Fruit fly (Drosophila melanogaster) whole organism, embryonic: Measurements from ENCODE around the gene CG4586.
A peak's percentile ranks its signal among the peaks of the same experiment; 100 is the strongest.

ENCODE experiments used
- Atf3 ChIP-seq: fragments of 200-800 bp; sonication (Bioruptor generic); optimal IDR thresholded peaks from 3 replicates; lab custom pipeline; 2016; ENCODE audit warnings: missing biosample characterization, missing genetic modification characterization
- B-H1 ChIP-seq: fragments of 200-800 bp; sonication (Bioruptor generic); IDR thresholded peaks from 3 replicates; pipeline ENCODE4 v1.3.6; 2022; ENCODE audit warnings: missing biosample characterization, missing genetic modification characterization
- CG10209 ChIP-seq: fragments of 200-800 bp; sonication (Bioruptor generic); optimal IDR thresholded peaks from 3 replicates; lab custom pipeline; 2017; ENCODE audit warnings: missing biosample characterization, mild to moderate bottlenecking, missing genetic modification characterization, missing genetic modification reagents
- CG11456 ChIP-seq: fragments of 200-800 bp; sonication (Bioruptor generic); IDR thresholded peaks from 3 replicates; pipeline ENCODE4 v1.3.6; 2022; ENCODE audit warnings: missing biosample characterization, missing genetic modification characterization
- CG11504 ChIP-seq: fragments of 200-800 bp; sonication (Bioruptor generic); optimal IDR thresholded peaks from 3 replicates; lab custom pipeline; 2019; ENCODE audit warnings: missing biosample characterization, mild to moderate bottlenecking, missing genetic modification characterization, moderate library complexity
- CG12942 ChIP-seq: fragments of 200-800 bp; sonication (Bioruptor generic); optimal IDR thresholded peaks from 3 replicates; lab custom pipeline; 2016; ENCODE audit warnings: missing biosample characterization, missing genetic modification characterization
- CG13624 ChIP-seq: fragments of 200-800 bp; sonication (Bioruptor generic); optimal IDR thresholded peaks from 2 replicates; lab custom pipeline; 2016; ENCODE audit warnings: missing biosample characterization, missing genetic modification characterization
- CG2875 ChIP-seq: fragments of 200-800 bp; sonication (Bioruptor generic); optimal IDR thresholded peaks from 2 replicates; lab custom pipeline; 2017; ENCODE audit warnings: missing biosample characterization, mild to moderate bottlenecking, missing genetic modification characterization, missing genetic modification reagents
- CG30020 ChIP-seq: fragments of 200-800 bp; optimal IDR thresholded peaks from 2 replicates; lab custom pipeline; 2019; ENCODE audit warnings: missing biosample characterization, mild to moderate bottlenecking, missing genetic modification characterization, moderate library complexity
- CG30403 ChIP-seq: fragments of 200-800 bp; sonication (Bioruptor generic); optimal IDR thresholded peaks from 3 replicates; lab custom pipeline; 2016; ENCODE audit warnings: missing biosample characterization, missing genetic modification characterization
- CG30431 ChIP-seq: fragments of 200-800 bp; sonication (Bioruptor generic); optimal IDR thresholded peaks from 2 replicates; lab custom pipeline; 2017; ENCODE audit warnings: missing biosample characterization, missing genetic modification characterization
- CG32767 ChIP-seq: fragments of 200-800 bp; sonication (Bioruptor generic); IDR thresholded peaks from 2 replicates; pipeline ENCODE4 v1.3.6; 2022; ENCODE audit warnings: missing biosample characterization, missing genetic modification characterization
- CG3838 ChIP-seq: fragments of 200-800 bp; sonication (Bioruptor generic); optimal IDR thresholded peaks from 3 replicates; lab custom pipeline; 2016; ENCODE audit warnings: missing biosample characterization, missing genetic modification characterization
- CG4404 ChIP-seq: fragments of 200-800 bp; sonication (Bioruptor generic); IDR thresholded peaks from 2 replicates; pipeline ENCODE4 v1.3.6; 2022; ENCODE audit warnings: missing biosample characterization, missing genetic modification characterization
- CG6254 ChIP-seq: fragments of 200-800 bp; sonication (Bioruptor generic); optimal IDR thresholded peaks from 3 replicates; lab custom pipeline; 2017; ENCODE audit warnings: mild to moderate bottlenecking, missing biosample characterization, missing genetic modification reagents, missing genetic modification characterization
- CG7357 ChIP-seq: fragments of 200-800 bp; sonication (Bioruptor generic); IDR thresholded peaks from 3 replicates; pipeline ENCODE4 v1.3.6; 2022; ENCODE audit warnings: missing biosample characterization, missing genetic modification characterization
- CG7372 ChIP-seq: fragments of 200-800 bp; sonication (Bioruptor generic); IDR thresholded peaks from 2 replicates; pipeline ENCODE4 v1.3.6; 2022; ENCODE audit warnings: missing biosample characterization, missing genetic modification characterization
- CG7928 ChIP-seq: fragments of 200-800 bp; sonication (Bioruptor generic); optimal IDR thresholded peaks from 2 replicates; lab custom pipeline; 2017; ENCODE audit warnings: missing biosample characterization, mild to moderate bottlenecking, missing genetic modification characterization
- CG8765 ChIP-seq: fragments of 200-800 bp; sonication (Bioruptor generic); IDR thresholded peaks from 2 replicates; pipeline ENCODE4 v1.3.6; 2022; ENCODE audit warnings: missing biosample characterization, missing genetic modification characterization
- CG9215 ChIP-seq: fragments of 200-800 bp; sonication (Bioruptor generic); IDR thresholded peaks from 2 replicates; pipeline ENCODE4 v1.3.6; 2022; ENCODE audit warnings: missing biosample characterization, missing genetic modification characterization
- Camta ChIP-seq: fragments of 200-800 bp; sonication (Bioruptor generic); optimal IDR thresholded peaks from 2 replicates; lab custom pipeline; 2016; ENCODE audit warnings: missing biosample characterization, missing genetic modification characterization
- D ChIP-seq, 2 experiments: fragments of 200-800 bp in 1 of 2; fragments of >200 bp in 1 of 2; sonication (Bioruptor generic) in 1 of 2; optimal IDR thresholded peaks; 2 replicates in 1 of 2; 3 replicates in 1 of 2; lab custom pipeline; 2017; ENCODE audit warnings: mild to moderate bottlenecking in 1 of 2, missing biosample characterization in 1 of 2, missing genetic modification characterization in 1 of 2, missing genetic modification reagents in 1 of 2
- Dll ChIP-seq: fragments of 200-800 bp; sonication (Bioruptor generic); IDR thresholded peaks from 4 replicates; pipeline ENCODE4 v1.3.6; 2022; ENCODE audit warnings: missing biosample characterization, missing genetic modification characterization; ENCODE audit not compliant: partially characterized antibody
- Fer1 ChIP-seq: fragments of 200-800 bp; sonication (Bioruptor generic); optimal IDR thresholded peaks from 2 replicates; lab custom pipeline; 2017; ENCODE audit warnings: missing biosample characterization, mild to moderate bottlenecking, missing genetic modification characterization
- Gug ChIP-seq: fragments of 200-800 bp; sonication (Bioruptor generic); IDR thresholded peaks from 4 replicates; pipeline ENCODE4 v1.3.6; 2022; ENCODE audit warnings: missing biosample characterization, missing genetic modification characterization
- HLH3B ChIP-seq: fragments of 200-800 bp; sonication (Bioruptor generic); IDR thresholded peaks from 2 replicates; pipeline ENCODE4 v1.3.6; 2022; ENCODE audit warnings: missing biosample characterization, missing genetic modification characterization
- HLH4C ChIP-seq: fragments of 200-800 bp; sonication (Bioruptor generic); IDR thresholded peaks from 3 replicates; pipeline ENCODE4 v1.3.6; 2022; ENCODE audit warnings: missing biosample characterization, missing genetic modification characterization; ENCODE audit not compliant: partially characterized antibody
- Hmx ChIP-seq: fragments of 200-800 bp; sonication (Bioruptor generic); optimal IDR thresholded peaks from 2 replicates; lab custom pipeline; 2016; ENCODE audit warnings: missing biosample characterization, missing genetic modification characterization
- Oli ChIP-seq: fragments of 200-800 bp; sonication (Bioruptor generic); optimal IDR thresholded peaks from 2 replicates; lab custom pipeline; 2018; ENCODE audit warnings: missing biosample characterization, mild to moderate bottlenecking, missing genetic modification characterization, moderate library complexity
- ap ChIP-seq: fragments of 200-800 bp; sonication (Bioruptor generic); IDR thresholded peaks from 2 replicates; pipeline ENCODE4 v1.3.6; 2022; ENCODE audit warnings: missing biosample characterization, missing genetic modification characterization
- ato ChIP-seq: fragments of 200-800 bp; sonication (Bioruptor generic); IDR thresholded peaks from 2 replicates; pipeline ENCODE4 v1.3.6; 2022; ENCODE audit warnings: missing biosample characterization, missing genetic modification characterization; ENCODE audit not compliant: partially characterized antibody
- bowl ChIP-seq: fragments of 200-800 bp; sonication (Bioruptor generic); IDR thresholded peaks from 2 replicates; pipeline ENCODE4 v1.3.6; 2022; ENCODE audit warnings: missing biosample characterization, missing genetic modification characterization
- br ChIP-seq: fragments of >200 bp; optimal IDR thresholded peaks from 2 replicates; lab custom pipeline; 2017
- bsh ChIP-seq, 2 experiments: fragments of 200-800 bp; sonication (Bioruptor generic); optimal IDR thresholded peaks; 2 replicates each; lab custom pipeline; 2017 to 2018; ENCODE audit warnings: mild to moderate bottlenecking in 2 of 2, missing biosample characterization in 2 of 2, missing genetic modification characterization in 2 of 2, moderate library complexity in 1 of 2
- crol ChIP-seq: fragments of 200-800 bp; sonication (Bioruptor generic); IDR thresholded peaks from 2 replicates; pipeline ENCODE4 v1.3.6; 2022; ENCODE audit warnings: missing biosample characterization, missing genetic modification characterization
- dmrt11E ChIP-seq: fragments of 200-800 bp; sonication (Bioruptor generic); optimal IDR thresholded peaks from 3 replicates; lab custom pipeline; 2018; ENCODE audit warnings: missing biosample characterization, mild to moderate bottlenecking, missing genetic modification characterization, moderate library complexity
- eve ChIP-seq, 2 experiments: fragments of >200 bp; optimal IDR thresholded peaks; 2 replicates each; lab custom pipeline; 2017; ENCODE audit warnings: missing biosample characterization in 2 of 2, missing genetic modification characterization in 2 of 2
- eyg ChIP-seq: fragments of 200-800 bp; sonication (Bioruptor generic); optimal IDR thresholded peaks from 3 replicates; lab custom pipeline; 2016; ENCODE audit warnings: missing biosample characterization, missing genetic modification characterization
- gem ChIP-seq: fragments of 200-800 bp; sonication (Bioruptor generic); optimal IDR thresholded peaks from 2 replicates; lab custom pipeline; 2019; ENCODE audit warnings: missing biosample characterization, mild to moderate bottlenecking, missing genetic modification characterization, moderate library complexity
- grau ChIP-seq: fragments of 200-800 bp; optimal IDR thresholded peaks from 3 replicates; lab custom pipeline; 2019; ENCODE audit warnings: missing biosample characterization, mild to moderate bottlenecking, missing genetic modification characterization, moderate library complexity
- ind ChIP-seq: fragments of 200-800 bp; sonication (Bioruptor generic); optimal IDR thresholded peaks from 3 replicates; lab custom pipeline; 2016; ENCODE audit warnings: missing biosample characterization, missing genetic modification characterization
- jing ChIP-seq: fragments of 200-800 bp; sonication (Bioruptor generic); optimal IDR thresholded peaks from 2 replicates; lab custom pipeline; 2018; ENCODE audit warnings: missing biosample characterization, mild to moderate bottlenecking, missing genetic modification characterization
- lab ChIP-seq: fragments of 200-800 bp; sonication (Bioruptor generic); optimal IDR thresholded peaks from 3 replicates; lab custom pipeline; 2017; ENCODE audit warnings: missing biosample characterization, missing genetic modification characterization, mild to moderate bottlenecking, moderate library complexity, missing genetic modification reagents
- pb ChIP-seq: fragments of 200-800 bp; sonication (Bioruptor generic); optimal IDR thresholded peaks from 3 replicates; lab custom pipeline; 2016; ENCODE audit warnings: missing biosample characterization, missing genetic modification characterization
- run ChIP-seq: fragments of 200-800 bp; sonication (Bioruptor generic); optimal IDR thresholded peaks from 3 replicates; lab custom pipeline; 2018; ENCODE audit warnings: missing biosample characterization, mild to moderate bottlenecking, missing genetic modification characterization
- sr ChIP-seq: fragments of 200-800 bp; sonication (Bioruptor generic); IDR thresholded peaks from 3 replicates; pipeline ENCODE4 v1.3.6; 2022; ENCODE audit warnings: missing biosample characterization, missing genetic modification characterization
- tup ChIP-seq: fragments of 200-800 bp; sonication (Bioruptor generic); optimal IDR thresholded peaks from 2 replicates; lab custom pipeline; 2016; ENCODE audit warnings: missing biosample characterization, mild to moderate bottlenecking, missing genetic modification characterization, moderate library complexity
- unc-4 ChIP-seq: fragments of 200-800 bp; sonication (Bioruptor generic); IDR thresholded peaks from 2 replicates; pipeline ENCODE4 v1.3.6; 2022; ENCODE audit warnings: missing biosample characterization, missing genetic modification characterization; ENCODE audit not compliant: partially characterized antibody
- unpg ChIP-seq: fragments of 200-800 bp; sonication (Bioruptor generic); optimal IDR thresholded peaks from 3 replicates; lab custom pipeline; 2018; ENCODE audit warnings: missing biosample characterization, mild to moderate bottlenecking, missing genetic modification characterization, moderate library complexity
- zfh1 ChIP-seq: fragments of 200-800 bp; sonication (Bioruptor generic); IDR thresholded peaks from 3 replicates; pipeline ENCODE4 v1.3.6; 2022; ENCODE audit warnings: missing biosample characterization, missing genetic modification characterization

CG4586 gene

dm6 chrX:6993753-6994152, 24.0 kb downstream of the CG4586 start (continued):
- TF ChIP-seq lab (GFP tag; lab: Kevin White, UChicago) (peak; percentile 78), unpg (GFP tag; lab: Kevin White, UChicago) (peak; percentile 68), eve (GFP tag; optimal IDR thresholded peaks at IDR 0.05; lab: Kevin White, UChicago) (peak in 1 of 2 experiments; percentile 64), Hmx (GFP tag; lab: Kevin White, UChicago) (no peak), Atf3 (GFP tag; lab: Kevin White, UChicago) (peak; percentile 23), Camta (GFP tag; lab: Kevin White, UChicago) (peak; percentile 24), CG11456 (peak; percentile 81; the same call in 2 of the 3 replicates), ato (GFP tag; lab: Robert Waterston, UW) (no peak), HLH4C (GFP tag; lab: Robert Waterston, UW) (no peak), CG30431 (peak; percentile 41), CG8765 (GFP tag; lab: Robert Waterston, UW) (no peak), CG7372 (GFP tag; lab: Robert Waterston, UW) (peak; percentile 66), ind (GFP tag; lab: Kevin White, UChicago) (peak; percentile 74), Gug (GFP tag; lab: Robert Waterston, UW) (peak; percentile 71; the same call in 3 of the 4 replicates), CG9215 (peak; percentile 72), dmrt11E (tag; lab: Kevin White, UChicago) (peak; percentile 36), HLH3B (GFP tag; lab: Robert Waterston, UW) (peak; percentile 80), ap (GFP tag; lab: Robert Waterston, UW) (peak; percentile 71), unc-4 (no peak), bsh (GFP tag; optimal IDR thresholded peaks at IDR 0.05; lab: Kevin White, UChicago) (peak in 1 of 2 experiments; percentile 74), CG30403 (peak; percentile 80), sr (GFP tag; lab: Robert Waterston, UW) (peak; percentile 51; the same call in 1 of the 3 replicates), tup (GFP tag; lab: Kevin White, UChicago) (peak; percentile 0), Oli (tag; lab: Kevin White, UChicago) (peak; percentile 70), pb (GFP tag; lab: Kevin White, UChicago) (peak; percentile 20), CG11504 (tag; lab: Kevin White, UChicago) (peak; percentile 74), CG10209 (GFP tag; lab: Kevin White, UChicago) (peak; percentile 70), CG2875 (peak; percentile 49), CG7357 (GFP tag; lab: Robert Waterston, UW) (peak; percentile 63; the same call in 1 of the 3 replicates), CG3838 (GFP tag; lab: Kevin White, UChicago) (peak; percentile 0), eyg (GFP tag; lab: Kevin White, UChicago) (peak; percentile 47), bowl (GFP tag; lab: Robert Waterston, UW) (peak; percentile 54; the same call in 1 of the 2 replicates), CG12942 (peak; percentile 33), B-H1 (GFP tag; lab: Robert Waterston, UW) (peak; percentile 80), CG30020 (tag; lab: Kevin White, UChicago) (no peak), CG13624 (GFP tag; lab: Kevin White, UChicago) (peak; percentile 77), br (lab: Kevin White, UChicago) (no peak), CG7928 (GFP tag; lab: Kevin White, UChicago) (no peak), grau (peak; percentile 49), zfh1 (GFP tag; lab: Robert Waterston, UW) (peak; percentile 85), Dll (GFP tag; lab: Robert Waterston, UW) (no peak), run (tag; lab: Kevin White, UChicago) (no peak), CG6254 (GFP tag; lab: Kevin White, UChicago) (no peak), CG4404 (peak; percentile 47), CG32767 (peak; percentile 55; the same call in 1 of the 2 replicates), gem (tag; lab: Kevin White, UChicago) (peak; percentile 81), D (optimal IDR thresholded peaks at IDR 0.05; lab: Kevin White, UChicago) (no peak), D (GFP tag; optimal IDR thresholded peaks at IDR 0.05; lab: Kevin White, UChicago) (peak; percentile 41), jing (GFP tag; lab: Kevin White, UChicago) (peak; percentile 38), Fer1 (GFP tag; lab: Kevin White, UChicago) (peak; percentile 50), crol (GFP tag; lab: Robert Waterston, UW) (no peak)
